Fruit fly (Drosophila melanogaster) whole organism, adult: ENCODE results near the gene CG44085.

Experiments
- CG14711 ChIP-seq: fragments of 200-800 bp; sonication (Bioruptor generic); optimal IDR thresholded peaks from 2 replicates; lab custom pipeline; 2018; ENCODE audit warnings: missing biosample characterization, mild to moderate bottlenecking, missing genetic modification characterization, moderate library complexity
- Crg-1 ChIP-seq: fragments of 200-800 bp; sonication (Bioruptor generic); optimal IDR thresholded peaks from 2 replicates; lab custom pipeline; 2016; ENCODE audit warnings: missing biosample characterization, missing genetic modification characterization
- kay ChIP-seq: fragments of 200-800 bp; sonication (Bioruptor generic); peaks from one replicate; lab custom pipeline; 2016; ENCODE audit warnings: missing biosample characterization, missing genetic modification characterization, borderline replicate concordance

- no peak for TF ChIP-seq kay (GFP tag; lab: Kevin White, UChicago)
- no peak for TF ChIP-seq Crg-1 (GFP tag; lab: Kevin White, UChicago)
- no peak for TF ChIP-seq CG14711 (tag; lab: Kevin White, UChicago)
Measured at dm6 chr2L:13331868-13332544, 71.2 kb downstream of the CG44085 start.
